Worm (Caenorhabditis elegans) whole organism, early embryonic: Measurements from ENCODE around the gene kgb-1.

Experiments
- B0310.2 ChIP-seq: sonication (generic microtip); optimal IDR thresholded peaks from 2 replicates; lab custom pipeline; 2016; ENCODE audit warnings: mild to moderate bottlenecking, missing genetic modification characterization, missing compliant biosample characterization
- F13C5.2 ChIP-seq: sonication (generic microtip); optimal IDR thresholded peaks from 2 replicates; lab custom pipeline; 2017; ENCODE audit warnings: mild to moderate bottlenecking, missing genetic modification characterization, inconsistent platforms, missing compliant biosample characterization
- aly-1 ChIP-seq: sonication (generic microtip); optimal IDR thresholded peaks from 2 replicates; lab custom pipeline; 2016; ENCODE audit warnings: missing genetic modification characterization, missing compliant biosample characterization
- ama-1 ChIP-seq: fragments of 150-350 bp; optimal IDR thresholded peaks from 2 replicates; lab custom pipeline; 2014
- ceh-13 ChIP-seq: fragments of 200-800 bp; sonication (Bioruptor generic); optimal IDR thresholded peaks from 2 replicates; lab custom pipeline; 2018; ENCODE audit warnings: mild to moderate bottlenecking, missing genetic modification characterization, missing compliant biosample characterization
- ceh-36 ChIP-seq: sonication (generic microtip); optimal IDR thresholded peaks from 2 replicates; lab custom pipeline; 2016; ENCODE audit warnings: missing genetic modification characterization, inconsistent platforms, missing compliant biosample characterization
- ets-7 ChIP-seq: sonication (generic microtip); optimal IDR thresholded peaks from 2 replicates; lab custom pipeline; 2016; ENCODE audit warnings: missing genotype, missing genetic modification characterization, missing compliant biosample characterization
- flt-1 ChIP-seq: fragments of 200-800 bp; sonication (Bioruptor generic); IDR thresholded peaks from 2 replicates; pipeline ENCODE4 v1.3.6; 2022; ENCODE audit warnings: missing genetic modification characterization, missing compliant biosample characterization
- hmbx-1 ChIP-seq: sonication (generic microtip); optimal IDR thresholded peaks from 2 replicates; lab custom pipeline; 2016; ENCODE audit warnings: mild to moderate bottlenecking, missing genetic modification characterization, missing compliant biosample characterization
- hmg-4 ChIP-seq: fragments of 200-800 bp; sonication (Bioruptor generic); optimal IDR thresholded peaks from 2 replicates; lab custom pipeline; 2018; ENCODE audit warnings: mild to moderate bottlenecking, missing genetic modification characterization, missing compliant biosample characterization
- hnd-1 ChIP-seq: sonication (generic microtip); optimal IDR thresholded peaks from 2 replicates; lab custom pipeline; 2016; ENCODE audit warnings: missing genetic modification characterization, missing compliant biosample characterization
- pes-1 ChIP-seq: fragments of 200-800 bp; sonication (Bioruptor generic); IDR thresholded peaks from 2 replicates; pipeline ENCODE4 v1.3.6; 2022; ENCODE audit warnings: missing genetic modification reagents, missing genetic modification characterization, missing compliant biosample characterization
- scrt-1 ChIP-seq: fragments of 200-800 bp; sonication (Bioruptor generic); IDR thresholded peaks from 2 replicates; pipeline ENCODE4 v1.3.6; 2022; ENCODE audit warnings: missing genetic modification characterization, missing compliant biosample characterization
- sea-1 ChIP-seq: fragments of 200-800 bp; sonication (Bioruptor generic); conservative IDR thresholded peaks from 2 replicates; pipeline ENCODE4 v1.3.6; 2022; ENCODE audit warnings: missing genetic modification characterization, missing compliant biosample characterization
- tbx-11 ChIP-seq: fragments of 200-800 bp; sonication (Bioruptor generic); IDR thresholded peaks from 2 replicates; pipeline ENCODE4 v1.3.6; 2022; ENCODE audit warnings: missing genetic modification characterization, missing compliant biosample characterization
- tbx-37 ChIP-seq: fragments of 200-800 bp; sonication (Bioruptor generic); conservative IDR thresholded peaks from 2 replicates; pipeline ENCODE4 v1.3.6; 2022; ENCODE audit warnings: missing genetic modification reagents, missing genetic modification characterization, missing compliant biosample characterization
- tra-4 ChIP-seq: sonication (generic microtip); optimal IDR thresholded peaks from 2 replicates; lab custom pipeline; 2017; ENCODE audit warnings: missing genetic modification characterization, missing compliant biosample characterization

kgb-1 gene

ce11 chrIV:427100-427908 is 17.5 kb upstream of the kgb-1 start:
- TF ChIP-seq pes-1 (0 out of 2 replicates have a peak, but pooled peaks have one; percentile 17), hmbx-1 (tag; lab: Kevin White, UChicago) (no peak)

- TF ChIP-seq tbx-37 (GFP tag; lab: Robert Waterston, UW) (no peak), ama-1 (lab: Kevin White, UChicago) (no peak), flt-1 (GFP tag; lab: Robert Waterston, UW) (no peak), scrt-1 (no peak), tra-4 (tag; lab: Kevin White, UChicago) (no peak), ceh-13 (GFP tag; lab: Kevin White, UChicago) (no peak), hnd-1 (no peak), pes-1 (no peak), ets-7 (no peak), ceh-36 (tag; lab: Kevin White, UChicago) (no peak), hmbx-1 (tag; lab: Kevin White, UChicago) (no peak), hmg-4 (GFP tag; lab: Kevin White, UChicago) (no peak), F13C5.2 (no peak), tbx-11 (no peak), B0310.2 (tag; lab: Kevin White, UChicago) (no peak), sea-1 (GFP tag; lab: Robert Waterston, UW) (no peak)
These were observed 16.8 kb upstream of the kgb-1 start for ce11 chrIV:426597-426996.

- TF ChIP-seq ceh-36 (tag; lab: Kevin White, UChicago) (no peak), scrt-1 (no peak), tbx-11 (no peak), tra-4 (tag; lab: Kevin White, UChicago) (no peak), ets-7 (no peak)
These were observed 16.2 kb upstream of the kgb-1 start, which contains the start of gene garr-1 for ce11 chrIV:425995-426394. TSS of gene garr-1 (plus strand) at chrIV:426168.

ce11 chrIV:425546-425945 is 15.7 kb upstream of the kgb-1 start:
- TF ChIP-seq B0310.2 (tag; lab: Kevin White, UChicago), result no peak
- TF ChIP-seq F13C5.2, result no peak
- TF ChIP-seq hmbx-1 (tag; lab: Kevin White, UChicago), result no peak
- TF ChIP-seq aly-1 (tag; lab: Kevin White, UChicago), result no peak
- TF ChIP-seq tbx-11, result no peak
- no peak for TF ChIP-seq hmg-4 (GFP tag; lab: Kevin White, UChicago)
- no peak for TF ChIP-seq tbx-37 (GFP tag; lab: Robert Waterston, UW)
- TF ChIP-seq tra-4 (tag; lab: Kevin White, UChicago), result no peak
- no peak for TF ChIP-seq ama-1 (lab: Kevin White, UChicago)
- no peak for TF ChIP-seq sea-1 (GFP tag; lab: Robert Waterston, UW)
- no peak for TF ChIP-seq ets-7
- no peak for TF ChIP-seq pes-1
- TF ChIP-seq flt-1 (GFP tag; lab: Robert Waterston, UW), result no peak
- no peak for TF ChIP-seq scrt-1

- TF ChIP-seq tbx-11, result no peak
- no peak for TF ChIP-seq ama-1 (lab: Kevin White, UChicago)
- TF ChIP-seq ceh-36 (tag; lab: Kevin White, UChicago), result peak; percentile 74
These were observed 15.2 kb upstream of the kgb-1 start, which contains the start of gene daf-18 for ce11 chrIV:425052-425451. TSS of gene daf-18 (minus strand) at chrIV:425177.

- TF ChIP-seq tbx-37 (GFP tag; lab: Robert Waterston, UW) (no peak), flt-1 (GFP tag; lab: Robert Waterston, UW) (no peak), hmg-4 (GFP tag; lab: Kevin White, UChicago) (no peak), aly-1 (tag; lab: Kevin White, UChicago) (no peak), hnd-1 (no peak), tra-4 (tag; lab: Kevin White, UChicago) (no peak), pes-1 (no peak), hmbx-1 (tag; lab: Kevin White, UChicago) (no peak), ama-1 (lab: Kevin White, UChicago) (no peak), tbx-11 (no peak), F13C5.2 (no peak), sea-1 (GFP tag; lab: Robert Waterston, UW) (no peak)
These were observed 12.3 kb upstream of the kgb-1 start for ce11 chrIV:422112-422511.

ce11 chrIV:420686-421085 is 10.9 kb upstream of the kgb-1 start:
- TF ChIP-seq tbx-37 (GFP tag; lab: Robert Waterston, UW) (no peak), B0310.2 (tag; lab: Kevin White, UChicago) (no peak), ceh-36 (tag; lab: Kevin White, UChicago) (no peak), pes-1 (no peak)

ce11 chrIV:419674-420073 is 9.8 kb upstream of the kgb-1 start, which contains the start of gene eri-1:
TSS of gene eri-1 (minus strand) at chrIV:419958.
- TF ChIP-seq hmbx-1 (tag; lab: Kevin White, UChicago), result no peak
- TF ChIP-seq hnd-1, result no peak
- no peak for TF ChIP-seq B0310.2 (tag; lab: Kevin White, UChicago)
- TF ChIP-seq aly-1 (tag; lab: Kevin White, UChicago), result no peak
- no peak for TF ChIP-seq pes-1
- TF ChIP-seq tbx-37 (GFP tag; lab: Robert Waterston, UW), result no peak
- TF ChIP-seq ama-1 (lab: Kevin White, UChicago), result no peak
- no peak for TF ChIP-seq F13C5.2
- TF ChIP-seq hmg-4 (GFP tag; lab: Kevin White, UChicago), result no peak
- no peak for TF ChIP-seq ets-7
- no peak for TF ChIP-seq scrt-1
- TF ChIP-seq ceh-13 (GFP tag; lab: Kevin White, UChicago), result no peak
